ENCODE assay signal across 1 fruit fly cellular context in genomic region chr3L:12050629-12051028, dm6.
TF ChIP-seq lines count a peak whose summit lies in the region.

No protein-coding gene starts in this region.

TF ChIP-seq in whole organism, embryonic, 481 proteins besides CTCF, POLR2A, EP300 and RAD21 (continued from another document and continues in another):
- 0 out of 2 replicates have a peak, but pooled peaks have one; percentile 21 for TF ChIP-seq bowl (GFP tag; IDR thresholded peaks at IDR 0.05; lab: Robert Waterston, UW)
- no peak for TF ChIP-seq CG3163 (GFP tag; optimal IDR thresholded peaks at IDR 0.05; lab: Kevin White, UChicago)
- TF ChIP-seq CG13424 (tag; optimal IDR thresholded peaks at IDR 0.05; lab: Kevin White, UChicago): peak; percentile 28
- TF ChIP-seq prd (optimal IDR thresholded peaks at IDR 0.05; lab: Kevin White, UChicago): no peak
- peak; percentile 67 for TF ChIP-seq prd (GFP tag; IDR thresholded peaks at IDR 0.05; lab: Robert Waterston, UW)
- no peak for TF ChIP-seq Dip3 (GFP tag; optimal IDR thresholded peaks at IDR 0.05; lab: Kevin White, UChicago)
- peak; percentile 31 for TF ChIP-seq CG18262 (tag; optimal IDR thresholded peaks at IDR 0.05; lab: Kevin White, UChicago)
- TF ChIP-seq nmo (GFP tag; optimal IDR thresholded peaks at IDR 0.05; lab: Kevin White, UChicago): peak; percentile 14
- no peak for TF ChIP-seq CG1832 (GFP tag; optimal IDR thresholded peaks at IDR 0.05; lab: Kevin White, UChicago)
- TF ChIP-seq unc-4 (GFP tag; IDR thresholded peaks at IDR 0.05; lab: Robert Waterston, UW; ENCODE audit: partially characterized antibody): no peak
- no peak for TF ChIP-seq pb (GFP tag; optimal IDR thresholded peaks at IDR 0.05; lab: Kevin White, UChicago)
- no peak for TF ChIP-seq Chrac-16 (GFP tag; optimal IDR thresholded peaks at IDR 0.05; lab: Kevin White, UChicago)
- no peak for TF ChIP-seq corto (GFP tag; optimal IDR thresholded peaks at IDR 0.05; lab: Kevin White, UChicago)
- no peak for TF ChIP-seq hbn (GFP tag; IDR thresholded peaks at IDR 0.05; lab: Robert Waterston, UW; ENCODE audit: partially characterized antibody)
- 0 out of 2 replicates have a peak, but pooled peaks have one; percentile 30 for TF ChIP-seq CG17328 (GFP tag; IDR thresholded peaks at IDR 0.05; lab: Robert Waterston, UW)
- TF ChIP-seq CG11695 (GFP tag; IDR thresholded peaks at IDR 0.05; lab: Robert Waterston, UW): 0 out of 3 replicates have a peak, but pooled peaks have one; percentile 33
- no peak for TF ChIP-seq sc (optimal IDR thresholded peaks at IDR 0.05; lab: Kevin White, UChicago)
- no peak for TF ChIP-seq sc (GFP tag; optimal IDR thresholded peaks at IDR 0.05; lab: Kevin White, UChicago)
- TF ChIP-seq Aef1 (GFP tag; IDR thresholded peaks at IDR 0.05; lab: Robert Waterston, UW): peak; percentile 27; the same call in 1 of the 3 replicates
- TF ChIP-seq Ada2b (GFP tag; IDR thresholded peaks at IDR 0.05; lab: Robert Waterston, UW): peak; percentile 62
- TF ChIP-seq cwo (GFP tag; optimal IDR thresholded peaks at IDR 0.05; lab: Kevin White, UChicago): no peak
- no peak for TF ChIP-seq HmgD (GFP tag; optimal IDR thresholded peaks at IDR 0.05; lab: Kevin White, UChicago)
- TF ChIP-seq E2f1 (GFP tag; IDR thresholded peaks at IDR 0.05; lab: Robert Waterston, UW): peak; percentile 33; the same call in 1 of the 2 replicates
- peak; percentile 61 for TF ChIP-seq vvl (GFP tag; IDR thresholded peaks at IDR 0.05; lab: Robert Waterston, UW)
- peak; percentile 12; the same call in 1 of the 2 replicates for TF ChIP-seq sisA (GFP tag; IDR thresholded peaks at IDR 0.05; lab: Robert Waterston, UW)
- peak; percentile 25 for TF ChIP-seq CG3281 (GFP tag; optimal IDR thresholded peaks at IDR 0.05; lab: Kevin White, UChicago)
- TF ChIP-seq oc (tag; optimal IDR thresholded peaks at IDR 0.05; lab: Kevin White, UChicago): no peak
- TF ChIP-seq CG17361 (GFP tag; IDR thresholded peaks at IDR 0.05; lab: Robert Waterston, UW): 0 out of 3 replicates have a peak, but pooled peaks have one; percentile 30
- TF ChIP-seq CG2202 (tag; optimal IDR thresholded peaks at IDR 0.05; lab: Kevin White, UChicago): no peak
- TF ChIP-seq Doc2 (GFP tag; IDR thresholded peaks at IDR 0.05; lab: Robert Waterston, UW): no peak
- no peak for TF ChIP-seq CG14860 (GFP tag; IDR thresholded peaks at IDR 0.05; lab: Robert Waterston, UW; ENCODE audit: partially characterized antibody)
- TF ChIP-seq ab (GFP tag; optimal IDR thresholded peaks at IDR 0.05; lab: Kevin White, UChicago): no peak
- no peak for TF ChIP-seq Lhr (GFP tag; optimal IDR thresholded peaks at IDR 0.05; lab: Kevin White, UChicago)
- TF ChIP-seq CG1233 (GFP tag; optimal IDR thresholded peaks at IDR 0.05; lab: Kevin White, UChicago): no peak
- no peak for TF ChIP-seq CG31365 (tag; optimal IDR thresholded peaks at IDR 0.05; lab: Kevin White, UChicago)
- peak; percentile 21 for TF ChIP-seq CG30403 (GFP tag; optimal IDR thresholded peaks at IDR 0.05; lab: Kevin White, UChicago)
- no peak for TF ChIP-seq her (GFP tag; optimal IDR thresholded peaks at IDR 0.05; lab: Kevin White, UChicago)
- TF ChIP-seq NK7.1 (GFP tag; optimal IDR thresholded peaks at IDR 0.05; lab: Kevin White, UChicago): no peak
- no peak for TF ChIP-seq mam (GFP tag; optimal IDR thresholded peaks at IDR 0.05; lab: Kevin White, UChicago)
- no peak for TF ChIP-seq D (optimal IDR thresholded peaks at IDR 0.05; lab: Kevin White, UChicago)
- TF ChIP-seq D (GFP tag; optimal IDR thresholded peaks at IDR 0.05; lab: Kevin White, UChicago): no peak
- no peak for TF ChIP-seq kni (GFP tag; optimal IDR thresholded peaks at IDR 0.05; lab: Kevin White, UChicago)
- TF ChIP-seq yki (optimal IDR thresholded peaks at IDR 0.05; lab: Kevin White, UChicago): no peak
- TF ChIP-seq trem (tag; optimal IDR thresholded peaks at IDR 0.05; lab: Kevin White, UChicago): no peak
- TF ChIP-seq az2 (GFP tag; optimal IDR thresholded peaks at IDR 0.05; lab: Kevin White, UChicago): no peak
- no peak for TF ChIP-seq HmgZ (tag; optimal IDR thresholded peaks at IDR 0.05; lab: Kevin White, UChicago)
- no peak for TF ChIP-seq CG11093 (GFP tag; IDR thresholded peaks at IDR 0.05; lab: Robert Waterston, UW)
- no peak for TF ChIP-seq lov (optimal IDR thresholded peaks at IDR 0.05; lab: Kevin White, UChicago)
- TF ChIP-seq lov (GFP tag; IDR thresholded peaks at IDR 0.05; lab: Robert Waterston, UW): no peak
- TF ChIP-seq NFAT (GFP tag; IDR thresholded peaks at IDR 0.05; lab: Robert Waterston, UW): no peak
- peak; percentile 20 for TF ChIP-seq CG17359 (tag; optimal IDR thresholded peaks at IDR 0.05; lab: Kevin White, UChicago)
- TF ChIP-seq crol (GFP tag; IDR thresholded peaks at IDR 0.05; lab: Robert Waterston, UW): no peak
- no peak for TF ChIP-seq tna (GFP tag; IDR thresholded peaks at IDR 0.05; lab: Robert Waterston, UW; ENCODE audit: partially characterized antibody)
- no peak for TF ChIP-seq trh (GFP tag; optimal IDR thresholded peaks at IDR 0.05; lab: Kevin White, UChicago)
- no peak for TF ChIP-seq CG12744 (GFP tag; optimal IDR thresholded peaks at IDR 0.05; lab: Kevin White, UChicago)
- TF ChIP-seq CG12942 (GFP tag; optimal IDR thresholded peaks at IDR 0.05; lab: Kevin White, UChicago): no peak
- peak; percentile 47 for TF ChIP-seq CG10979 (tag; optimal IDR thresholded peaks at IDR 0.05; lab: Kevin White, UChicago)
- TF ChIP-seq pzg (GFP tag; optimal IDR thresholded peaks at IDR 0.05; lab: Kevin White, UChicago): no peak
- no peak for TF ChIP-seq chn (GFP tag; optimal IDR thresholded peaks at IDR 0.05; lab: Kevin White, UChicago)
- TF ChIP-seq CG14441 (GFP tag; IDR thresholded peaks at IDR 0.05; lab: Robert Waterston, UW): peak; percentile 47
- no peak for TF ChIP-seq HLH54F (GFP tag; optimal IDR thresholded peaks at IDR 0.05; lab: Kevin White, UChicago)
- no peak for TF ChIP-seq CG11456 (GFP tag; IDR thresholded peaks at IDR 0.05; lab: Robert Waterston, UW)
- TF ChIP-seq nerfin-2 (GFP tag; IDR thresholded peaks at IDR 0.05; lab: Robert Waterston, UW; ENCODE audit: partially characterized antibody): no peak
- no peak for TF ChIP-seq kay (GFP tag; optimal IDR thresholded peaks at IDR 0.05; lab: Kevin White, UChicago)
- TF ChIP-seq sna (GFP tag; IDR thresholded peaks at IDR 0.05; lab: Robert Waterston, UW; ENCODE audit: partially characterized antibody): no peak
- no peak for TF ChIP-seq tll (GFP tag; optimal IDR thresholded peaks at IDR 0.05; lab: Kevin White, UChicago)
- no peak for TF ChIP-seq CG33557 (GFP tag; optimal IDR thresholded peaks at IDR 0.05; lab: Kevin White, UChicago)
- no peak for TF ChIP-seq kah (GFP tag; optimal IDR thresholded peaks at IDR 0.05; lab: Kevin White, UChicago)
- TF ChIP-seq Hsf (GFP tag; optimal IDR thresholded peaks at IDR 0.05; lab: Kevin White, UChicago): no peak
- peak; percentile 68 for TF ChIP-seq gem (tag; optimal IDR thresholded peaks at IDR 0.05; lab: Kevin White, UChicago)
- no peak for TF ChIP-seq shn (GFP tag; optimal IDR thresholded peaks at IDR 0.05; lab: Kevin White, UChicago)
- TF ChIP-seq wdn (GFP tag; IDR thresholded peaks at IDR 0.05; lab: Robert Waterston, UW): no peak
- no peak for TF ChIP-seq insv (GFP tag; optimal IDR thresholded peaks at IDR 0.05; lab: Kevin White, UChicago)
- no peak for TF ChIP-seq NfI (GFP tag; optimal IDR thresholded peaks at IDR 0.05; lab: Kevin White, UChicago)
- TF ChIP-seq CG9797 (GFP tag; optimal IDR thresholded peaks at IDR 0.05; lab: Kevin White, UChicago): no peak
- no peak for TF ChIP-seq Eip74EF (GFP tag; optimal IDR thresholded peaks at IDR 0.05; lab: Kevin White, UChicago)
- no peak for TF ChIP-seq CG5180 (GFP tag; optimal IDR thresholded peaks at IDR 0.05; lab: Kevin White, UChicago)
- TF ChIP-seq btn (GFP tag; optimal IDR thresholded peaks at IDR 0.05; lab: Kevin White, UChicago): no peak
- peak; percentile 42 for TF ChIP-seq dmrt99B (tag; optimal IDR thresholded peaks at IDR 0.05; lab: Kevin White, UChicago)
- no peak for TF ChIP-seq ERR (GFP tag; optimal IDR thresholded peaks at IDR 0.05; lab: Kevin White, UChicago)
- TF ChIP-seq Oli (tag; optimal IDR thresholded peaks at IDR 0.05; lab: Kevin White, UChicago): peak; percentile 12
- TF ChIP-seq pan (optimal IDR thresholded peaks at IDR 0.05; lab: Kevin White, UChicago): no peak
- no peak for TF ChIP-seq pan (GFP tag; optimal IDR thresholded peaks at IDR 0.05 in 1 of 2, IDR thresholded peaks at IDR 0.05 in 1 of 2)
- TF ChIP-seq sug (tag; optimal IDR thresholded peaks at IDR 0.05; lab: Kevin White, UChicago): no peak
- peak; percentile 54; the same call in 1 of the 3 replicates for TF ChIP-seq tgo (GFP tag; IDR thresholded peaks at IDR 0.05; lab: Robert Waterston, UW)
- no peak for TF ChIP-seq toy (GFP tag; IDR thresholded peaks at IDR 0.05; lab: Robert Waterston, UW)
- TF ChIP-seq CG15269 (tag; optimal IDR thresholded peaks at IDR 0.05; lab: Kevin White, UChicago): peak; percentile 43
- no peak for TF ChIP-seq cg (GFP tag; optimal IDR thresholded peaks at IDR 0.05; lab: Kevin White, UChicago)
- TF ChIP-seq CG17912 (GFP tag; optimal IDR thresholded peaks at IDR 0.05; lab: Kevin White, UChicago): no peak
- TF ChIP-seq ftz-f1 (GFP tag; optimal IDR thresholded peaks at IDR 0.05; lab: Kevin White, UChicago): no peak
- TF ChIP-seq Meics (GFP tag; optimal IDR thresholded peaks at IDR 0.05; lab: Kevin White, UChicago): peak; percentile 24
- no peak for TF ChIP-seq CG1792 (GFP tag; optimal IDR thresholded peaks at IDR 0.05; lab: Kevin White, UChicago)
- no peak for TF ChIP-seq B-H1 (GFP tag; IDR thresholded peaks at IDR 0.05; lab: Robert Waterston, UW)
- TF ChIP-seq CG14050 (GFP tag; IDR thresholded peaks at IDR 0.05; lab: Robert Waterston, UW): no peak
- peak; percentile 28 for TF ChIP-seq Fer3 (tag; optimal IDR thresholded peaks at IDR 0.05; lab: Kevin White, UChicago)
- TF ChIP-seq Gsc (GFP tag; IDR thresholded peaks at IDR 0.05; lab: Robert Waterston, UW): no peak
- TF ChIP-seq tio (GFP tag; optimal IDR thresholded peaks at IDR 0.05; lab: Kevin White, UChicago): no peak
- TF ChIP-seq vfl (GFP tag; optimal IDR thresholded peaks at IDR 0.05; lab: Kevin White, UChicago): no peak
- TF ChIP-seq tap (tag; optimal IDR thresholded peaks at IDR 0.05; lab: Kevin White, UChicago): peak; percentile 54
- TF ChIP-seq eyg (GFP tag; optimal IDR thresholded peaks at IDR 0.05; lab: Kevin White, UChicago): no peak
- TF ChIP-seq BtbVII (GFP tag; optimal IDR thresholded peaks at IDR 0.05; lab: Kevin White, UChicago): no peak
- no peak for TF ChIP-seq Neu2 (GFP tag; optimal IDR thresholded peaks at IDR 0.05; lab: Kevin White, UChicago; ENCODE audit: borderline replicate concordance)
- TF ChIP-seq CG18599 (GFP tag; optimal IDR thresholded peaks at IDR 0.05; lab: Kevin White, UChicago): peak; percentile 40
- TF ChIP-seq grau (tag; optimal IDR thresholded peaks at IDR 0.05; lab: Kevin White, UChicago): peak; percentile 82
- TF ChIP-seq mirr (GFP tag; optimal IDR thresholded peaks at IDR 0.05; lab: Kevin White, UChicago): no peak
- TF ChIP-seq CG2116 (GFP tag; optimal IDR thresholded peaks at IDR 0.05; lab: Kevin White, UChicago): no peak
- TF ChIP-seq cato (GFP tag; optimal IDR thresholded peaks at IDR 0.05; lab: Kevin White, UChicago; ENCODE audit: borderline replicate concordance): no peak
- TF ChIP-seq gcm2 (GFP tag; optimal IDR thresholded peaks at IDR 0.05; lab: Kevin White, UChicago): no peak
- TF ChIP-seq H2.0 (GFP tag; IDR thresholded peaks at IDR 0.05; lab: Robert Waterston, UW): no peak
- TF ChIP-seq CG8765 (GFP tag; IDR thresholded peaks at IDR 0.05; lab: Robert Waterston, UW): no peak
- TF ChIP-seq Trl (optimal IDR thresholded peaks at IDR 0.05; lab: Kevin White, UChicago): no peak
- TF ChIP-seq Trl (GFP tag; optimal IDR thresholded peaks at IDR 0.05; lab: Kevin White, UChicago): no peak
- no peak for TF ChIP-seq CG12299 (tag; optimal IDR thresholded peaks at IDR 0.05; lab: Kevin White, UChicago)
- TF ChIP-seq Jarid2 (GFP tag; optimal IDR thresholded peaks at IDR 0.05; lab: Kevin White, UChicago): no peak
- TF ChIP-seq cas (GFP tag; IDR thresholded peaks at IDR 0.05; lab: Robert Waterston, UW): no peak
- TF ChIP-seq CG11398 (GFP tag; optimal IDR thresholded peaks at IDR 0.05; lab: Kevin White, UChicago): no peak
- TF ChIP-seq HLHmδ (GFP tag; optimal IDR thresholded peaks at IDR 0.05; lab: Kevin White, UChicago): no peak
- TF ChIP-seq CG3726 (GFP tag; IDR thresholded peaks at IDR 0.05; lab: Robert Waterston, UW): no peak
- TF ChIP-seq Bdp1 (GFP tag; optimal IDR thresholded peaks at IDR 0.05; lab: Kevin White, UChicago): no peak
- no peak for TF ChIP-seq h (optimal IDR thresholded peaks at IDR 0.05; lab: Kevin White, UChicago)
- TF ChIP-seq Fer1 (GFP tag; optimal IDR thresholded peaks at IDR 0.05; lab: Kevin White, UChicago): peak; percentile 34
- no peak for TF ChIP-seq CG9609 (GFP tag; optimal IDR thresholded peaks at IDR 0.05; lab: Kevin White, UChicago)
- TF ChIP-seq inv (GFP tag; IDR thresholded peaks at IDR 0.05; lab: Robert Waterston, UW; ENCODE audit: partially characterized antibody): no peak
- peak; percentile 23; the same call in 1 of the 2 replicates for TF ChIP-seq CG3847 (GFP tag; IDR thresholded peaks at IDR 0.05; lab: Robert Waterston, UW)
- TF ChIP-seq Elba2 (GFP tag; optimal IDR thresholded peaks at IDR 0.05; lab: Kevin White, UChicago): no peak
- TF ChIP-seq zf30C (GFP tag; optimal IDR thresholded peaks at IDR 0.05; lab: Kevin White, UChicago): no peak
- TF ChIP-seq CG9817 (tag; optimal IDR thresholded peaks at IDR 0.05; lab: Kevin White, UChicago): peak; percentile 37
- peak; percentile 49 for TF ChIP-seq Xrp1 (GFP tag; IDR thresholded peaks at IDR 0.05; lab: Robert Waterston, UW)
- peak; percentile 56 for TF ChIP-seq Drgx (GFP tag; IDR thresholded peaks at IDR 0.05; lab: Robert Waterston, UW)
- TF ChIP-seq row (GFP tag; IDR thresholded peaks at IDR 0.05; lab: Robert Waterston, UW): peak; percentile 68
- TF ChIP-seq ems (GFP tag; optimal IDR thresholded peaks at IDR 0.05; lab: Kevin White, UChicago): no peak
- no peak for TF ChIP-seq zfh2 (GFP tag; optimal IDR thresholded peaks at IDR 0.05; lab: Kevin White, UChicago)
- TF ChIP-seq fu2 (GFP tag; optimal IDR thresholded peaks at IDR 0.05; lab: Kevin White, UChicago): no peak
- TF ChIP-seq CG4730 (GFP tag; IDR thresholded peaks at IDR 0.05; lab: Robert Waterston, UW): peak; percentile 26; the same call in 1 of the 2 replicates
- TF ChIP-seq Sox100B (GFP tag; optimal IDR thresholded peaks at IDR 0.05; lab: Kevin White, UChicago): peak; percentile 29
- no peak for TF ChIP-seq CG3995 (GFP tag; optimal IDR thresholded peaks at IDR 0.05; lab: Kevin White, UChicago)
- no peak for TF ChIP-seq CG6765 (GFP tag; optimal IDR thresholded peaks at IDR 0.05; lab: Kevin White, UChicago)
